Worm (Caenorhabditis elegans) whole organism, young adult: ENCODE results near the gene T28D6.3.

Source experiments
- B0035.1 ChIP-seq: sonication (generic microtip); optimal IDR thresholded peaks from 2 replicates; lab custom pipeline; 2016; ENCODE audit warnings: missing genetic modification characterization, mild to moderate bottlenecking, missing compliant biosample characterization, missing genotype, missing genetic modification reagents
- B0336.3 ChIP-seq: fragments of 200-800 bp; sonication (Bioruptor generic); IDR thresholded peaks from 2 replicates; pipeline ENCODE4 v1.3.6; 2022; ENCODE audit warnings: missing genetic modification characterization, missing compliant biosample characterization
- F33H1.4 ChIP-seq: fragments of 200-800 bp; sonication (Bioruptor generic); IDR thresholded peaks from 2 replicates; pipeline ENCODE4 v1.3.6; 2022; ENCODE audit warnings: missing genetic modification reagents, missing genetic modification characterization, missing compliant biosample characterization
- F39B2.1 ChIP-seq: fragments of 200-800 bp; sonication (Bioruptor generic); IDR thresholded peaks from 2 replicates; pipeline ENCODE4 v1.3.6; 2022; ENCODE audit warnings: missing genetic modification reagents, missing genetic modification characterization, missing compliant biosample characterization
- F49E8.2 ChIP-seq: sonication (generic microtip); optimal IDR thresholded peaks from 3 replicates; lab custom pipeline; 2017; ENCODE audit warnings: missing genetic modification characterization, mild to moderate bottlenecking, missing compliant biosample characterization, antibody characterized with exemption, moderate library complexity; ENCODE audit not compliant: insufficient read depth
- F52B5.7 ChIP-seq: sonication (generic microtip); optimal IDR thresholded peaks from 2 replicates; lab custom pipeline; 2016; ENCODE audit warnings: mild to moderate bottlenecking, missing genetic modification characterization, missing compliant biosample characterization
- F57C9.4 ChIP-seq: sonication (generic microtip); optimal IDR thresholded peaks from 2 replicates; lab custom pipeline; 2017; ENCODE audit warnings: mild to moderate bottlenecking, missing genetic modification characterization, missing compliant biosample characterization
- T07F8.4 ChIP-seq: sonication (generic microtip); optimal IDR thresholded peaks from 2 replicates; lab custom pipeline; 2016; ENCODE audit warnings: mild to moderate bottlenecking, missing genetic modification characterization, moderate library complexity, missing compliant biosample characterization
- Y53G8AR.9 ChIP-seq: fragments of 200-800 bp; sonication (Bioruptor generic); conservative IDR thresholded peaks from 2 replicates; pipeline ENCODE4 v1.3.6; 2022; ENCODE audit warnings: missing genetic modification reagents, missing genetic modification characterization, missing compliant biosample characterization
- aptf-2 ChIP-seq: fragments of 200-800 bp; sonication (Bioruptor generic); conservative IDR thresholded peaks from 2 replicates; pipeline ENCODE4 v1.3.6; 2022; ENCODE audit warnings: missing genetic modification reagents, missing genetic modification characterization, missing compliant biosample characterization
- aptf-3 ChIP-seq: fragments of 200-800 bp; sonication (Bioruptor generic); IDR thresholded peaks from 2 replicates; pipeline ENCODE4 v1.3.6; 2022; ENCODE audit warnings: missing genetic modification characterization, missing compliant biosample characterization
- athp-1 ChIP-seq: sonication (generic microtip); optimal IDR thresholded peaks from 2 replicates; lab custom pipeline; 2017; ENCODE audit warnings: mild to moderate bottlenecking, missing genetic modification characterization, missing compliant biosample characterization
- attf-3 ChIP-seq: fragments of 200-800 bp; sonication (Bioruptor generic); conservative IDR thresholded peaks from 2 replicates; pipeline ENCODE4 v1.3.6; 2022; ENCODE audit warnings: missing genetic modification reagents, missing genetic modification characterization, missing compliant biosample characterization
- cebp-1 ChIP-seq, 2 experiments: fragments of 200-800 bp in 1 of 2; sonication (Bioruptor generic) in 1 of 2; sonication (generic microtip) in 1 of 2; IDR thresholded peaks in 1 of 2; optimal IDR thresholded peaks in 1 of 2; 2 replicates each; pipeline versions ENCODE4 v1.3.6 to Lab custom; 2017 to 2022; ENCODE audit warnings: missing compliant biosample characterization in 2 of 2, missing genetic modification characterization in 2 of 2, mild to moderate bottlenecking in 1 of 2, missing genetic modification reagents in 1 of 2, moderate library complexity in 1 of 2
- cebp-2 ChIP-seq: fragments of 200-800 bp; sonication (Bioruptor generic); IDR thresholded peaks from 2 replicates; pipeline ENCODE4 v1.3.6; 2022; ENCODE audit warnings: missing genetic modification characterization, missing compliant biosample characterization
- ceh-27 ChIP-seq: fragments of 200-800 bp; sonication (Bioruptor generic); optimal IDR thresholded peaks from 2 replicates; lab custom pipeline; 2018; ENCODE audit warnings: mild to moderate bottlenecking, missing genetic modification characterization, moderate library complexity, missing compliant biosample characterization
- dox-1 ChIP-seq: fragments of 200-800 bp; sonication (Bioruptor generic); IDR thresholded peaks from 2 replicates; pipeline ENCODE4 v1.3.6; 2022; ENCODE audit warnings: missing genetic modification reagents, missing genetic modification characterization, missing compliant biosample characterization
- efl-1 ChIP-seq: fragments of 150-350 bp; optimal IDR thresholded peaks from 2 replicates; lab custom pipeline; 2014; ENCODE audit warnings: missing biosample characterization, missing genetic modification reagents, missing genetic modification characterization
- ets-4 ChIP-seq: fragments of 200-800 bp; sonication (Bioruptor generic); optimal IDR thresholded peaks from 2 replicates; lab custom pipeline; 2018; ENCODE audit warnings: mild to moderate bottlenecking, missing genetic modification characterization, missing compliant biosample characterization
- hlh-12 ChIP-seq: sonication (generic microtip); optimal IDR thresholded peaks from 2 replicates; lab custom pipeline; 2016; ENCODE audit warnings: missing genetic modification characterization, missing compliant biosample characterization
- hmg-20 ChIP-seq: fragments of 200-800 bp; sonication (Bioruptor generic); IDR thresholded peaks from 2 replicates; pipeline ENCODE4 v1.3.6; 2022; ENCODE audit warnings: missing genetic modification reagents, missing genetic modification characterization, missing compliant biosample characterization
- hrde-1 ChIP-seq: sonication (generic microtip); optimal IDR thresholded peaks from 2 replicates; lab custom pipeline; 2016; ENCODE audit warnings: missing genetic modification characterization, mild to moderate bottlenecking, missing compliant biosample characterization, moderate library complexity, missing genotype, missing genetic modification reagents, borderline replicate concordance
- hsf-1 ChIP-seq: fragments of 200-800 bp; sonication (Bioruptor generic); IDR thresholded peaks from 2 replicates; pipeline ENCODE4 v1.3.6; 2022; ENCODE audit warnings: missing genetic modification reagents, missing genetic modification characterization, missing compliant biosample characterization
- let-607 ChIP-seq, 2 experiments: fragments of 200-800 bp in 1 of 2; sonication (Bioruptor generic) in 1 of 2; sonication (generic microtip) in 1 of 2; optimal IDR thresholded peaks; 2 replicates each; lab custom pipeline; 2016 to 2018; ENCODE audit warnings: mild to moderate bottlenecking in 2 of 2, missing compliant biosample characterization in 2 of 2, missing genetic modification characterization in 2 of 2, moderate library complexity in 2 of 2, missing genotype in 1 of 2
- lin-26 ChIP-seq: fragments of 200-800 bp; sonication (Bioruptor generic); IDR thresholded peaks from 2 replicates; pipeline ENCODE4 v1.3.6; 2022; ENCODE audit warnings: missing genetic modification reagents, missing genetic modification characterization, missing compliant biosample characterization
- lin-54 ChIP-seq: fragments of 200-800 bp; sonication (Bioruptor generic); optimal IDR thresholded peaks from 2 replicates; lab custom pipeline; 2018; ENCODE audit warnings: mild to moderate bottlenecking, missing genetic modification characterization, missing compliant biosample characterization
- lsl-1 ChIP-seq: fragments of 200-800 bp; sonication (Bioruptor generic); optimal IDR thresholded peaks from 2 replicates; lab custom pipeline; 2018; ENCODE audit warnings: mild to moderate bottlenecking, missing genetic modification characterization, moderate library complexity, missing compliant biosample characterization
- madf-3 ChIP-seq: fragments of 200-800 bp; sonication (Bioruptor generic); IDR thresholded peaks from 2 replicates; pipeline ENCODE4 v1.3.6; 2022; ENCODE audit warnings: missing genetic modification reagents, missing genetic modification characterization, missing compliant biosample characterization
- madf-6 ChIP-seq: fragments of 200-800 bp; sonication (Bioruptor generic); IDR thresholded peaks from 2 replicates; pipeline ENCODE4 v1.3.6; 2022; ENCODE audit warnings: missing genetic modification reagents, missing genetic modification characterization, missing compliant biosample characterization
- mel-28 ChIP-seq: sonication (generic microtip); optimal IDR thresholded peaks from 2 replicates; lab custom pipeline; 2016; ENCODE audit warnings: borderline replicate concordance, mild to moderate bottlenecking, missing genetic modification characterization, missing compliant biosample characterization
- nfya-2 ChIP-seq: fragments of 200-800 bp; sonication (Bioruptor generic); IDR thresholded peaks from 2 replicates; pipeline ENCODE4 v1.3.6; 2022; ENCODE audit warnings: missing genetic modification reagents, missing genetic modification characterization, missing compliant biosample characterization
- nhr-120 ChIP-seq: fragments of 200-800 bp; sonication (Bioruptor generic); IDR thresholded peaks from 2 replicates; pipeline ENCODE4 v1.3.6; 2022; ENCODE audit warnings: missing genetic modification characterization, missing compliant biosample characterization
- nhr-179 ChIP-seq: sonication (generic microtip); optimal IDR thresholded peaks from 2 replicates; lab custom pipeline; 2016; ENCODE audit warnings: mild to moderate bottlenecking, missing genetic modification characterization, missing compliant biosample characterization
- nhr-27 ChIP-seq: fragments of 200-800 bp; sonication (Bioruptor generic); optimal IDR thresholded peaks from 2 replicates; lab custom pipeline; 2018; ENCODE audit warnings: mild to moderate bottlenecking, missing genetic modification characterization, moderate library complexity, missing compliant biosample characterization
- nhr-80 ChIP-seq: sonication (generic microtip); optimal IDR thresholded peaks from 2 replicates; lab custom pipeline; 2016; ENCODE audit warnings: missing genetic modification characterization, missing compliant biosample characterization
- nhr-90 ChIP-seq: sonication (generic microtip); optimal IDR thresholded peaks from 2 replicates; lab custom pipeline; 2016; ENCODE audit warnings: missing genotype, mild to moderate bottlenecking, missing genetic modification characterization, missing compliant biosample characterization
- pbrm-1 ChIP-seq: fragments of 200-800 bp; sonication (Bioruptor generic); IDR thresholded peaks from 2 replicates; pipeline ENCODE4 v1.3.6; 2022; ENCODE audit warnings: missing genetic modification reagents, missing genetic modification characterization, missing compliant biosample characterization
- pha-4 ChIP-seq: fragments of 150-350 bp; sonication (generic microtip); optimal IDR thresholded peaks from 2 replicates; lab custom pipeline; 2014; ENCODE audit warnings: missing biosample characterization, missing genetic modification reagents, missing genetic modification characterization
- rcor-1 ChIP-seq: fragments of 200-800 bp; sonication (Bioruptor generic); IDR thresholded peaks from 2 replicates; pipeline ENCODE4 v1.3.6; 2022; ENCODE audit warnings: missing genetic modification reagents, missing genetic modification characterization, missing compliant biosample characterization
- sdz-38 ChIP-seq: sonication (generic microtip); optimal IDR thresholded peaks from 2 replicates; lab custom pipeline; 2016; ENCODE audit warnings: missing genotype, missing genetic modification characterization, missing compliant biosample characterization
- sea-2 ChIP-seq: fragments of 200-800 bp; sonication (Bioruptor generic); IDR thresholded peaks from 2 replicates; pipeline ENCODE4 v1.3.6; 2022; ENCODE audit warnings: missing genetic modification characterization, missing compliant biosample characterization
- snpc-1.1 ChIP-seq: sonication (generic microtip); optimal IDR thresholded peaks from 2 replicates; lab custom pipeline; 2017; ENCODE audit warnings: missing genetic modification characterization, mild to moderate bottlenecking, missing compliant biosample characterization, antibody characterized with exemption, moderate library complexity, missing genotype, missing genetic modification reagents; ENCODE audit not compliant: insufficient read depth
- sptf-2 ChIP-seq: fragments of 200-800 bp; sonication (Bioruptor generic); optimal IDR thresholded peaks from 2 replicates; lab custom pipeline; 2018; ENCODE audit warnings: mild to moderate bottlenecking, missing genetic modification characterization, missing compliant biosample characterization
- zfh-2 ChIP-seq: fragments of 200-800 bp; sonication (Bioruptor generic); conservative IDR thresholded peaks from 2 replicates; pipeline ENCODE4 v1.3.6; 2022; ENCODE audit warnings: missing genetic modification reagents, missing genetic modification characterization, missing compliant biosample characterization
- ztf-18 ChIP-seq: sonication (generic microtip); optimal IDR thresholded peaks from 2 replicates; lab custom pipeline; 2016; ENCODE audit warnings: missing genotype, mild to moderate bottlenecking, missing genetic modification characterization, missing compliant biosample characterization
- ztf-22 ChIP-seq: fragments of 200-800 bp; sonication (Bioruptor generic); optimal IDR thresholded peaks from 2 replicates; lab custom pipeline; 2018; ENCODE audit warnings: mild to moderate bottlenecking, missing genetic modification characterization, moderate library complexity, missing compliant biosample characterization

Gene T28D6.3

DNA sequence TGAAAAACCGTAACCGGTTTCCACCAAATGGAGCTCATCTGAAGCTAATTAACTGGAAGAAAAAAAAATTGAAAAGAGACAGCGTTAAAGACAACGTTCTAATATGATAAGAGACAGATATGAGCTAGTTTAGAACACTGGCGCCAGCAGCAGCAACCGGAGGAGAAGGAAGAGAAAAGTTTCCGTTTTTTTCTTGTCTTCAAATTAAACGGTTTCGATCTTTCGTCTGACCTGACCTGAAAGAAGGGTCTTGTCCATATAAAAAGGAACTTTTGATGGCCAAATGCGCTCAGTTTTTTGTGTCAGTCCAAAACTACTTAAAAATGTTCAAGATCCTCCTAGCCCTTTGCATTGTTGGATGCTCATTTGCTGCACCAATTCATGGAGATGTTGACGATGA lies at the start of gene T28D6.3:
TSS of gene T28D6.3 (plus strand) at position 301 of the 400 bp plus-strand sequence.
- TF ChIP-seq ets-4 (GFP tag; lab: Kevin White, UChicago) (no peak), zfh-2 (no peak), sptf-2 (no peak)
- TF ChIP-seq, all 124 proteins: peak for 0

DNA sequence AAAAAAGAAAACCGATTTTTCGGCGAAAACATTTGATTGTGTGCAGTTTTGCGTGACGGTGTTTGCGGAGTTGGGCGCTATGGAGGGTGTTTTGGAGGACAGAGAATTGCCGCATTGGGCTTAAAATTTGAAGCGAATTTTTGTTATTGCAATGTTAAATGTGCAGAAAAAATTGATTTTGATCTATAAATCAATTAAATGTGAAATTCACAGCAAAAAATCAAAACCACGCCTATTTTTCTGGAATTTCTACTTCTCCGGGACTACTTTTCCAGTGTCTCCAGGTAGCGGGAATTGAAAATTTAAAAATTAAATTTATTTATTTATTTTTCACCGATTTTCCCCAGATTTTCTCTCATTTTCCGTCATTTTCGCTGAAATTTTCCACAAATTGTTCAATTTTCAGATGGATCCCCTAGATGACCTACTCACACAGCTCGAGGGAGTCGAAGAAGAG lies 49.4 kb upstream of the T28D6.3 start, which contains the start of gene mcm-10:
TSS of gene mcm-10 (plus strand) at position 407 of the 457 bp plus-strand sequence.
- TF ChIP-seq ceh-27 (GFP tag; lab: Kevin White, UChicago) (peak; percentile 33), F39B2.1 (GFP tag; lab: Robert Waterston, UW) (no peak), ztf-22 (GFP tag; lab: Kevin White, UChicago) (no peak), F57C9.4 (no peak), hlh-12 (tag; lab: Kevin White, UChicago) (no peak), dox-1 (GFP tag; lab: Robert Waterston, UW) (no peak; the same call in 1 of the 2 replicates), pbrm-1 (GFP tag; lab: Robert Waterston, UW) (peak; percentile 74; the same call in 1 of the 2 replicates), nfya-2 (GFP tag; lab: Robert Waterston, UW) (no peak), athp-1 (tag; lab: Kevin White, UChicago) (peak; percentile 68), nhr-80 (tag; lab: Kevin White, UChicago) (peak; percentile 14), snpc-1.1 (tag; lab: Kevin White, UChicago) (no peak), lin-26 (GFP tag; lab: Robert Waterston, UW) (no peak), ztf-18 (peak; percentile 26), Y53G8AR.9 (no peak), F33H1.4 (GFP tag; lab: Robert Waterston, UW) (peak; percentile 26; the same call in 1 of the 2 replicates), rcor-1 (GFP tag; lab: Robert Waterston, UW) (no peak), F52B5.7 (tag; lab: Kevin White, UChicago) (no peak), efl-1 (GFP tag; lab: Kevin White, UChicago) (peak; percentile 61), nhr-90 (tag; lab: Kevin White, UChicago) (no peak), T07F8.4 (tag; lab: Kevin White, UChicago) (no peak), nhr-120 (GFP tag; lab: Robert Waterston, UW) (no peak), hmg-20 (GFP tag; lab: Robert Waterston, UW) (no peak), mel-28 (tag; lab: Kevin White, UChicago) (no peak), lin-54 (GFP tag; lab: Kevin White, UChicago) (peak; percentile 72), sdz-38 (tag; lab: Kevin White, UChicago) (no peak), nhr-179 (tag; lab: Kevin White, UChicago) (no peak), B0336.3 (GFP tag; lab: Robert Waterston, UW) (peak; percentile 87), hsf-1 (GFP tag; lab: Robert Waterston, UW) (no peak), madf-6 (GFP tag; lab: Robert Waterston, UW) (no peak; the same call in 1 of the 2 replicates), hrde-1 (tag; lab: Kevin White, UChicago) (no peak), F49E8.2 (tag; lab: Kevin White, UChicago) (no peak), let-607 (tag; optimal IDR thresholded peaks at IDR 0.05; lab: Kevin White, UChicago) (peak in 1 of 2 experiments; percentile 56), B0035.1 (tag; lab: Kevin White, UChicago) (no peak), pha-4 (no peak), sea-2 (GFP tag; lab: Robert Waterston, UW) (no peak), sptf-2 (no peak), cebp-1 (GFP tag; IDR thresholded peaks at IDR 0.05; lab: Robert Waterston, UW) (no peak), cebp-1 (tag; optimal IDR thresholded peaks at IDR 0.05; lab: Kevin White, UChicago) (peak; percentile 67), nhr-27 (tag; lab: Kevin White, UChicago) (no peak), aptf-2 (GFP tag; lab: Robert Waterston, UW) (0 out of 2 replicates have a peak, but pooled peaks have one; percentile 51), lsl-1 (GFP tag; lab: Kevin White, UChicago) (peak; percentile 56), cebp-2 (GFP tag; lab: Robert Waterston, UW) (no peak), zfh-2 (no peak), madf-3 (no peak), aptf-3 (GFP tag; lab: Robert Waterston, UW) (no peak), attf-3 (GFP tag; lab: Robert Waterston, UW) (no peak; the same call in 1 of the 2 replicates)
